Worm (Caenorhabditis elegans): ENCODE results near the gene C02E7.7.

DNA sequence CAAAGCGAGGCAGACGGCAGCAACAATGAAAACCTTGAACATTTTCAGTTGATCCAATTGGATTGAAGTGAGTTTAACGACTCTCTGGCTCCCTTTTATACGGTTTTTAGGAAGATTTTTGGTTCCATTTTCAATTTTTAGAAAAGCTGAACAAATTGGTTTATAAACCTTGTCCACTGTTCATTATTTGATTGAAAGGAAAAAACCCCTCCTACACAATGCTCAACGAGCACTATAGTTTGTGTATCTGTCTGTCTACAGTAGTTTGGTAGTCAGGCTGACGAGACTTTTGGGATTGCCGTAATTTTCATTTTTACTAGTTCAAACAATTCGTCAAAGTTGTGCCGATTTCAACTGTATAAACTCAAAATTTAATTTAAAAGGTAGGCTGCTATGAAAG is 39.1 kb downstream of the C02E7.7 start, which contains the start of gene T19H12.15:
- TF ChIP-seq ama-1 (optimal IDR thresholded peaks at IDR 0.05), result no peak
- no peak for TF ChIP-seq ces-1 (GFP tag; optimal IDR thresholded peaks at IDR 0.05)
- TF ChIP-seq F44E2.7 (GFP tag; IDR thresholded peaks at IDR 0.05), result no peak
- TF ChIP-seq lin-13 (GFP tag; optimal IDR thresholded peaks at IDR 0.05), result no peak
